Worm (Caenorhabditis elegans): ENCODE results near the gene F02E11.4.

- TF ChIP-seq elt-3 (tag; optimal IDR thresholded peaks at IDR 0.05) (no peak), blmp-1 (tag; optimal IDR thresholded peaks at IDR 0.05) (no peak), unc-62 (GFP tag; optimal IDR thresholded peaks at IDR 0.05) (no peak), bed-3 (GFP tag; optimal IDR thresholded peaks at IDR 0.05) (no peak), flh-1 (GFP tag; optimal IDR thresholded peaks at IDR 0.05) (no peak), pha-4 (tag; optimal IDR thresholded peaks at IDR 0.05) (no peak), elt-1 (tag; optimal IDR thresholded peaks at IDR 0.05; ENCODE audit: borderline replicate concordance, insufficient read depth) (no peak), drap-1 (GFP tag; optimal IDR thresholded peaks at IDR 0.05) (no peak), ces-1 (GFP tag; optimal IDR thresholded peaks at IDR 0.05) (no peak), nhr-237 (tag; optimal IDR thresholded peaks at IDR 0.05) (no peak)
These were observed 17.6 kb upstream of the F02E11.4 start, which contains the start of gene btb-17 for ce11 chrII:3295193-3295592.

Data from whole organism, mixed stage, embryonic.